Worm (Caenorhabditis elegans): ENCODE measurements around the gene C09H10.4.

ce11 chrII:11103052-11103451 is 3.1 kb downstream of the C09H10.4 start:
- TF ChIP-seq lin-40 (tag; optimal IDR thresholded peaks at IDR 0.05) (no peak), C06A6.2 (GFP tag; conservative IDR thresholded peaks at IDR 0.05) (no peak)
